Fruit fly (Drosophila melanogaster) whole organism, prepupa: Measurements from ENCODE around the gene Vm26Ac.

Experiments
- Blimp-1 ChIP-seq: fragments of 200-800 bp; sonication (Bioruptor generic); optimal IDR thresholded peaks from 3 replicates; lab custom pipeline; 2017; ENCODE audit warnings: missing biosample characterization, missing genetic modification characterization, mild to moderate bottlenecking, moderate library complexity, missing genetic modification reagents
- CG10631 ChIP-seq: fragments of 200-800 bp; sonication (Bioruptor generic); optimal IDR thresholded peaks from 2 replicates; lab custom pipeline; 2016; ENCODE audit warnings: missing biosample characterization, missing genetic modification characterization
- CG10669 ChIP-seq: fragments of 200-800 bp; sonication (Bioruptor generic); optimal IDR thresholded peaks from 3 replicates; lab custom pipeline; 2018; ENCODE audit warnings: missing biosample characterization, mild to moderate bottlenecking, missing genetic modification characterization, moderate library complexity
- CG11294 ChIP-seq: fragments of 200-800 bp; sonication (Bioruptor generic); IDR thresholded peaks from 2 replicates; pipeline ENCODE4 v1.3.6; 2022; ENCODE audit warnings: missing biosample characterization, missing genetic modification characterization
- CG16779 ChIP-seq: fragments of 200-800 bp; sonication (Bioruptor generic); optimal IDR thresholded peaks from 3 replicates; lab custom pipeline; 2017; ENCODE audit warnings: missing biosample characterization, mild to moderate bottlenecking, missing genetic modification characterization
- CG3032 ChIP-seq: fragments of 200-800 bp; optimal IDR thresholded peaks from 2 replicates; lab custom pipeline; 2019; ENCODE audit warnings: missing biosample characterization, mild to moderate bottlenecking, missing genetic modification characterization, moderate library complexity
- CG32006 ChIP-seq: fragments of 200-800 bp; sonication (Bioruptor generic); optimal IDR thresholded peaks from 3 replicates; lab custom pipeline; 2017; ENCODE audit warnings: missing biosample characterization, mild to moderate bottlenecking, missing genetic modification characterization
- CG34406 ChIP-seq: fragments of 200-800 bp; sonication (Bioruptor generic); optimal IDR thresholded peaks from 3 replicates; lab custom pipeline; 2016; ENCODE audit warnings: missing biosample characterization, missing genetic modification characterization
- CG3919 ChIP-seq: fragments of 200-800 bp; sonication (Bioruptor generic); optimal IDR thresholded peaks from 3 replicates; lab custom pipeline; 2016; ENCODE audit warnings: missing biosample characterization, missing genetic modification characterization
- CG4318 ChIP-seq: fragments of 200-800 bp; sonication (Bioruptor generic); optimal IDR thresholded peaks from 3 replicates; lab custom pipeline; 2017; ENCODE audit warnings: missing biosample characterization, mild to moderate bottlenecking, missing genetic modification characterization
- CG6163 ChIP-seq: fragments of 200-800 bp; sonication (Bioruptor generic); IDR thresholded peaks from 3 replicates; pipeline ENCODE4 v1.3.6; 2022; ENCODE audit warnings: missing biosample characterization, missing genetic modification characterization
- CG6808 ChIP-seq: fragments of 200-800 bp; sonication (Bioruptor generic); optimal IDR thresholded peaks from 3 replicates; lab custom pipeline; 2017; ENCODE audit warnings: missing biosample characterization, missing genetic modification characterization, mild to moderate bottlenecking, moderate library complexity, missing genetic modification reagents
- CG6854 ChIP-seq: fragments of 200-800 bp; sonication (Bioruptor generic); optimal IDR thresholded peaks from 2 replicates; lab custom pipeline; 2017; ENCODE audit warnings: missing biosample characterization, mild to moderate bottlenecking, missing genetic modification characterization
- CG8319 ChIP-seq: fragments of 200-800 bp; sonication (Bioruptor generic); optimal IDR thresholded peaks from 3 replicates; lab custom pipeline; 2016; ENCODE audit warnings: missing biosample characterization, missing genetic modification characterization
- CG8632 ChIP-seq: fragments of 200-800 bp; sonication (Bioruptor generic); optimal IDR thresholded peaks from 3 replicates; lab custom pipeline; 2016; ENCODE audit warnings: missing biosample characterization, missing genetic modification characterization
- CG9139 ChIP-seq: fragments of 200-800 bp; sonication (Bioruptor generic); optimal IDR thresholded peaks from 3 replicates; lab custom pipeline; 2017; ENCODE audit warnings: missing biosample characterization, mild to moderate bottlenecking, missing genetic modification characterization
- Eip75B ChIP-seq: fragments of 200-800 bp; sonication (Bioruptor generic); optimal IDR thresholded peaks from 3 replicates; lab custom pipeline; 2016; ENCODE audit warnings: missing biosample characterization, missing genetic modification characterization
- Eip78C ChIP-seq: fragments of 200-800 bp; sonication (Bioruptor generic); peaks from one replicate; lab custom pipeline; 2016; ENCODE audit warnings: missing biosample characterization, missing genetic modification characterization
- Ets21C ChIP-seq: fragments of 200-800 bp; sonication (Bioruptor generic); optimal IDR thresholded peaks from 3 replicates; lab custom pipeline; 2016; ENCODE audit warnings: missing biosample characterization, missing genetic modification characterization
- Ets96B ChIP-seq: fragments of 200-800 bp; optimal IDR thresholded peaks from 2 replicates; lab custom pipeline; 2019; ENCODE audit warnings: missing biosample characterization, mild to moderate bottlenecking, missing genetic modification characterization, moderate library complexity
- Gug ChIP-seq: fragments of 200-800 bp; sonication (Bioruptor generic); IDR thresholded peaks from 2 replicates; pipeline ENCODE4 v1.3.6; 2022; ENCODE audit warnings: missing biosample characterization, missing genetic modification characterization
- Hr39 ChIP-seq: fragments of 200-800 bp; sonication (Bioruptor generic); optimal IDR thresholded peaks from 2 replicates; lab custom pipeline; 2016; ENCODE audit warnings: missing biosample characterization, missing genetic modification characterization
- Hr4 ChIP-seq: fragments of 200-800 bp; sonication (Bioruptor generic); optimal IDR thresholded peaks from 3 replicates; lab custom pipeline; 2016; ENCODE audit warnings: missing biosample characterization, missing genetic modification characterization
- Met ChIP-seq: fragments of 200-800 bp; sonication (Bioruptor generic); optimal IDR thresholded peaks from 3 replicates; lab custom pipeline; 2016; ENCODE audit warnings: missing biosample characterization, missing genetic modification characterization
- OdsH ChIP-seq: fragments of 200-800 bp; sonication (Bioruptor generic); optimal IDR thresholded peaks from 3 replicates; lab custom pipeline; 2016; ENCODE audit warnings: missing biosample characterization, missing genetic modification characterization
- Smox ChIP-seq: fragments of 200-800 bp; sonication (Bioruptor generic); optimal IDR thresholded peaks from 3 replicates; lab custom pipeline; 2016; ENCODE audit warnings: missing biosample characterization, missing genetic modification characterization
- Sox102F ChIP-seq: fragments of 200-800 bp; sonication (Bioruptor generic); optimal IDR thresholded peaks from 2 replicates; lab custom pipeline; 2016; ENCODE audit warnings: missing biosample characterization, mild to moderate bottlenecking, missing genetic modification characterization
- achi ChIP-seq: fragments of 200-800 bp; sonication (Bioruptor generic); optimal IDR thresholded peaks from 3 replicates; lab custom pipeline; 2016; ENCODE audit warnings: missing biosample characterization, missing genetic modification characterization
- acj6 ChIP-seq: fragments of 200-800 bp; sonication (Bioruptor generic); optimal IDR thresholded peaks from 3 replicates; lab custom pipeline; 2016; ENCODE audit warnings: missing biosample characterization, missing genetic modification characterization
- cyc ChIP-seq: fragments of 200-800 bp; sonication (Bioruptor generic); optimal IDR thresholded peaks from 3 replicates; lab custom pipeline; 2016; ENCODE audit warnings: missing biosample characterization, missing genetic modification characterization
- dsx ChIP-seq: fragments of 200-800 bp; optimal IDR thresholded peaks from 3 replicates; lab custom pipeline; 2019; ENCODE audit warnings: missing biosample characterization, mild to moderate bottlenecking, missing genetic modification characterization, moderate library complexity; ENCODE audit not compliant: poor library complexity, severe bottlenecking
- eg ChIP-seq: fragments of 200-800 bp; sonication (Bioruptor generic); IDR thresholded peaks from 3 replicates; pipeline ENCODE4 v1.3.6; 2022; ENCODE audit warnings: missing biosample characterization, missing genetic modification characterization
- esn ChIP-seq: fragments of 200-800 bp; sonication (Bioruptor generic); optimal IDR thresholded peaks from 2 replicates; lab custom pipeline; 2016; ENCODE audit warnings: missing biosample characterization, mild to moderate bottlenecking, missing genetic modification characterization, moderate library complexity
- fd59A ChIP-seq: fragments of 200-800 bp; sonication (Bioruptor generic); optimal IDR thresholded peaks from 2 replicates; lab custom pipeline; 2017; ENCODE audit warnings: missing biosample characterization, mild to moderate bottlenecking, missing genetic modification characterization, missing genetic modification reagents
- fd85E ChIP-seq: fragments of 200-800 bp; sonication (Bioruptor generic); optimal IDR thresholded peaks from 3 replicates; lab custom pipeline; 2016; ENCODE audit warnings: missing biosample characterization, missing genetic modification characterization
- fkh ChIP-seq: fragments of 200-800 bp; sonication (Bioruptor generic); optimal IDR thresholded peaks from 3 replicates; lab custom pipeline; 2017; ENCODE audit warnings: missing biosample characterization, mild to moderate bottlenecking, missing genetic modification characterization, moderate library complexity
- lz ChIP-seq: fragments of 200-800 bp; sonication (Bioruptor generic); optimal IDR thresholded peaks from 3 replicates; lab custom pipeline; 2016; ENCODE audit warnings: missing biosample characterization, missing genetic modification characterization
- net ChIP-seq: fragments of 200-800 bp; sonication (Bioruptor generic); optimal IDR thresholded peaks from 3 replicates; lab custom pipeline; 2016; ENCODE audit warnings: missing biosample characterization, missing genetic modification characterization
- pdm3 ChIP-seq: fragments of 200-800 bp; sonication (Bioruptor generic); optimal IDR thresholded peaks from 3 replicates; lab custom pipeline; 2016; ENCODE audit warnings: missing biosample characterization, missing genetic modification characterization
- salr ChIP-seq, 2 experiments: fragments of 200-800 bp; sonication (Bioruptor generic); optimal IDR thresholded peaks; 3 replicates each; lab custom pipeline; 2016 to 2018; ENCODE audit warnings: missing biosample characterization in 2 of 2, missing genetic modification characterization in 2 of 2, mild to moderate bottlenecking in 1 of 2
- spab ChIP-seq: fragments of 200-800 bp; sonication (Bioruptor generic); optimal IDR thresholded peaks from 2 replicates; lab custom pipeline; 2017; ENCODE audit warnings: missing biosample characterization, mild to moderate bottlenecking, missing genetic modification characterization, missing genetic modification reagents
- ss ChIP-seq, 2 experiments: fragments of 200-800 bp; sonication (Bioruptor generic); optimal IDR thresholded peaks; 2 replicates in 1 of 2; 3 replicates in 1 of 2; lab custom pipeline; 2017 to 2018; ENCODE audit warnings: mild to moderate bottlenecking in 2 of 2, missing biosample characterization in 2 of 2, missing genetic modification characterization in 2 of 2, moderate library complexity in 1 of 2
- svp ChIP-seq: fragments of 200-800 bp; sonication (Bioruptor generic); peaks from one replicate; lab custom pipeline; 2016; ENCODE audit warnings: missing biosample characterization, missing genetic modification characterization
- topi ChIP-seq: fragments of 200-800 bp; sonication (Bioruptor generic); optimal IDR thresholded peaks from 3 replicates; lab custom pipeline; 2016; ENCODE audit warnings: missing biosample characterization, missing genetic modification characterization
- vri ChIP-seq: fragments of 200-800 bp; sonication (Bioruptor generic); optimal IDR thresholded peaks from 3 replicates; lab custom pipeline; 2016; ENCODE audit warnings: missing biosample characterization, mild to moderate bottlenecking, missing genetic modification characterization

Vm26Ac gene

dm6 chr2L:5980862-5981432 is 22.5 kb upstream of the Vm26Ac start, which contains the start of gene chic:
TSS of gene chic (minus strand) at chr2L:5981018.
- TF ChIP-seq CG34406 (GFP tag; lab: Kevin White, UChicago) = peak; percentile 2
- no peak for TF ChIP-seq CG6808 (GFP tag; lab: Kevin White, UChicago)
- no peak for TF ChIP-seq achi
- peak; percentile 1 for TF ChIP-seq cyc (GFP tag; lab: Kevin White, UChicago)
- no peak for TF ChIP-seq lz (GFP tag; lab: Kevin White, UChicago)
- no peak for TF ChIP-seq Gug (GFP tag; lab: Robert Waterston, UW)
- no peak for TF ChIP-seq Eip75B
- TF ChIP-seq Met (GFP tag; lab: Kevin White, UChicago) = no peak
- TF ChIP-seq CG16779 (tag; lab: Kevin White, UChicago) = no peak
- no peak for TF ChIP-seq Blimp-1 (GFP tag; lab: Kevin White, UChicago)
- peak; percentile 19 for TF ChIP-seq CG32006 (GFP tag; lab: Kevin White, UChicago)
- peak; percentile 55 for TF ChIP-seq Sox102F (GFP tag; lab: Kevin White, UChicago)
- no peak for TF ChIP-seq net (GFP tag; lab: Kevin White, UChicago)
- no peak for TF ChIP-seq CG11294 (GFP tag; lab: Robert Waterston, UW)
- peak; percentile 34 for TF ChIP-seq Smox (GFP tag; lab: Kevin White, UChicago)
- TF ChIP-seq OdsH (GFP tag; lab: Kevin White, UChicago) = no peak
- TF ChIP-seq salr (GFP tag; optimal IDR thresholded peaks at IDR 0.05; lab: Kevin White, UChicago) = no peak
- peak; percentile 48 for TF ChIP-seq svp (GFP tag; lab: Kevin White, UChicago)
- peak; percentile 24 for TF ChIP-seq CG3919 (GFP tag; lab: Kevin White, UChicago)
- peak; percentile 68 for TF ChIP-seq CG6854
- TF ChIP-seq pdm3 (GFP tag; lab: Kevin White, UChicago) = peak; percentile 4
- TF ChIP-seq Eip78C = peak; percentile 33
- TF ChIP-seq Hr39 = peak; percentile 19
- peak; percentile 2 to 29 for TF ChIP-seq ss (GFP tag; optimal IDR thresholded peaks at IDR 0.05; lab: Kevin White, UChicago)
- no peak for TF ChIP-seq Ets21C (GFP tag; lab: Kevin White, UChicago)
- peak; percentile 19 for TF ChIP-seq Hr4 (GFP tag; lab: Kevin White, UChicago)
- TF ChIP-seq acj6 (GFP tag; lab: Kevin White, UChicago) = no peak
- TF ChIP-seq vri (GFP tag; lab: Kevin White, UChicago) = peak; percentile 3
- TF ChIP-seq CG4318 (GFP tag; lab: Kevin White, UChicago) = no peak
- TF ChIP-seq CG8319 (GFP tag; lab: Kevin White, UChicago) = no peak
- peak; percentile 19 for TF ChIP-seq Ets96B (tag; lab: Kevin White, UChicago)

- TF ChIP-seq CG10631 (no peak), dsx (peak; percentile 52), acj6 (GFP tag; lab: Kevin White, UChicago) (no peak), CG6808 (GFP tag; lab: Kevin White, UChicago) (peak; percentile 61), ss (GFP tag; optimal IDR thresholded peaks at IDR 0.05; lab: Kevin White, UChicago) (peak; percentile 48 to 67), CG10669 (no peak), fkh (GFP tag; lab: Kevin White, UChicago) (no peak), Blimp-1 (GFP tag; lab: Kevin White, UChicago) (no peak), Eip78C (peak; percentile 76), achi (peak; percentile 11), topi (GFP tag; lab: Kevin White, UChicago) (no peak), svp (GFP tag; lab: Kevin White, UChicago) (peak; percentile 81), CG3032 (peak; percentile 3), fd59A (GFP tag; lab: Kevin White, UChicago) (no peak), CG8632 (GFP tag; lab: Kevin White, UChicago) (peak; percentile 31), Smox (GFP tag; lab: Kevin White, UChicago) (peak; percentile 6), net (GFP tag; lab: Kevin White, UChicago) (peak; percentile 55), CG6163 (no peak), esn (GFP tag; lab: Kevin White, UChicago) (peak; percentile 49), fd85E (GFP tag; lab: Kevin White, UChicago) (peak; percentile 9), spab (GFP tag; lab: Kevin White, UChicago) (no peak), CG16779 (tag; lab: Kevin White, UChicago) (peak; percentile 63), Sox102F (GFP tag; lab: Kevin White, UChicago) (peak; percentile 45), Met (GFP tag; lab: Kevin White, UChicago) (peak; percentile 54), CG9139 (GFP tag; lab: Kevin White, UChicago) (peak; percentile 77), vri (GFP tag; lab: Kevin White, UChicago) (peak; percentile 70), eg (GFP tag; lab: Robert Waterston, UW) (no peak)
Measured at dm6 chr2L:5979957-5980861, 21.8 kb upstream of the Vm26Ac start.
